Fruit fly (Drosophila melanogaster) whole organism, pupa: ENCODE data around the gene Tet.
A peak's percentile ranks its signal among the peaks of the same experiment; 100 is the strongest.

ENCODE experiments used
- CG10348 ChIP-seq: fragments of 200-800 bp; sonication (Bioruptor generic); IDR thresholded peaks from 2 replicates; pipeline ENCODE4 v1.3.6; 2022; ENCODE audit warnings: missing biosample characterization, missing genetic modification characterization
- CG12605 ChIP-seq: fragments of 200-800 bp; sonication (Bioruptor generic); IDR thresholded peaks from 2 replicates; pipeline ENCODE4 v1.3.6; 2022; ENCODE audit warnings: missing biosample characterization, missing genetic modification characterization
- CG13204 ChIP-seq: fragments of 200-800 bp; sonication (Bioruptor generic); optimal IDR thresholded peaks from 2 replicates; lab custom pipeline; 2018; ENCODE audit warnings: missing biosample characterization, mild to moderate bottlenecking, missing genetic modification characterization, moderate library complexity
- CG14655 ChIP-seq: fragments of 200-800 bp; sonication (Bioruptor generic); optimal IDR thresholded peaks from 3 replicates; lab custom pipeline; 2017; ENCODE audit warnings: mild to moderate bottlenecking, missing biosample characterization, missing genetic modification reagents, missing genetic modification characterization
- CG15710 ChIP-seq: fragments of 200-800 bp; sonication (Bioruptor generic); optimal IDR thresholded peaks from 2 replicates; lab custom pipeline; 2018; ENCODE audit warnings: missing biosample characterization, mild to moderate bottlenecking, missing genetic modification characterization, moderate library complexity
- CG17806 ChIP-seq: fragments of 200-800 bp; sonication (Bioruptor generic); optimal IDR thresholded peaks from 2 replicates; lab custom pipeline; 2018; ENCODE audit warnings: missing biosample characterization, mild to moderate bottlenecking, missing genetic modification characterization, moderate library complexity
- CG32121 ChIP-seq: fragments of 200-800 bp; sonication (Bioruptor generic); IDR thresholded peaks from 2 replicates; pipeline ENCODE4 v1.3.6; 2022; ENCODE audit warnings: missing biosample characterization, missing genetic modification characterization
- CG34367 ChIP-seq: fragments of 200-800 bp; sonication (Bioruptor generic); optimal IDR thresholded peaks from 2 replicates; lab custom pipeline; 2018; ENCODE audit warnings: missing biosample characterization, mild to moderate bottlenecking, missing genetic modification characterization
- CG4496 ChIP-seq: fragments of 200-800 bp; sonication (Bioruptor generic); IDR thresholded peaks from 3 replicates; pipeline ENCODE4 v1.3.6; 2022; ENCODE audit warnings: missing biosample characterization, missing genetic modification characterization
- CG8159 ChIP-seq: fragments of 200-800 bp; sonication (Bioruptor generic); optimal IDR thresholded peaks from 3 replicates; lab custom pipeline; 2018; ENCODE audit warnings: missing biosample characterization, mild to moderate bottlenecking, missing genetic modification characterization, moderate library complexity
- CG8301 ChIP-seq: fragments of 200-800 bp; sonication (Bioruptor generic); optimal IDR thresholded peaks from 2 replicates; lab custom pipeline; 2018; ENCODE audit warnings: missing biosample characterization, mild to moderate bottlenecking, missing genetic modification characterization
- CG9948 ChIP-seq: fragments of 200-800 bp; sonication (Bioruptor generic); optimal IDR thresholded peaks from 2 replicates; lab custom pipeline; 2018; ENCODE audit warnings: missing biosample characterization, mild to moderate bottlenecking, missing genetic modification characterization, moderate library complexity
- D1 ChIP-seq: fragments of 200-800 bp; sonication (Bioruptor generic); optimal IDR thresholded peaks from 2 replicates; lab custom pipeline; 2018; ENCODE audit warnings: missing biosample characterization, mild to moderate bottlenecking, missing genetic modification characterization, moderate library complexity
- EcR ChIP-seq: fragments of 200-800 bp; sonication (Bioruptor generic); optimal IDR thresholded peaks from 3 replicates; lab custom pipeline; 2019; ENCODE audit warnings: missing biosample characterization, missing genetic modification characterization, mild to moderate bottlenecking, moderate library complexity, missing genetic modification reagents
- Ets98B ChIP-seq: fragments of 200-800 bp; sonication (Bioruptor generic); IDR thresholded peaks from 2 replicates; pipeline ENCODE4 v1.3.6; 2022; ENCODE audit warnings: missing biosample characterization, missing genetic modification characterization
- Pif1A ChIP-seq: fragments of 200-800 bp; sonication (Bioruptor generic); optimal IDR thresholded peaks from 3 replicates; lab custom pipeline; 2016; ENCODE audit warnings: missing biosample characterization, missing genetic modification characterization
- Pif1B ChIP-seq: fragments of 200-800 bp; sonication (Bioruptor generic); optimal IDR thresholded peaks from 3 replicates; lab custom pipeline; 2016; ENCODE audit warnings: missing biosample characterization, missing genetic modification characterization
- Snoo ChIP-seq: fragments of 200-800 bp; sonication (Bioruptor generic); optimal IDR thresholded peaks from 3 replicates; lab custom pipeline; 2017; ENCODE audit warnings: missing biosample characterization, mild to moderate bottlenecking, missing genetic modification characterization, inconsistent platforms
- fd96Ca ChIP-seq: fragments of 200-800 bp; sonication (Bioruptor generic); IDR thresholded peaks from 3 replicates; pipeline ENCODE4 v1.3.6; 2022; ENCODE audit warnings: missing biosample characterization, missing genetic modification characterization
- gl ChIP-seq: fragments of 200-800 bp; sonication (Bioruptor generic); optimal IDR thresholded peaks from 2 replicates; lab custom pipeline; 2018; ENCODE audit warnings: missing biosample characterization, mild to moderate bottlenecking, missing genetic modification characterization
- rn ChIP-seq: fragments of 200-800 bp; sonication (Bioruptor generic); IDR thresholded peaks from 2 replicates; pipeline ENCODE4 v1.3.6; 2022; ENCODE audit warnings: missing biosample characterization, missing genetic modification characterization

The Tet gene

dm6 chr3L:2885568-2885967, 6.6 kb upstream of the Tet start:
- no peak for TF ChIP-seq Snoo (tag; lab: Kevin White, UChicago)
- TF ChIP-seq CG4496 (GFP tag; lab: Robert Waterston, UW), result no peak
- no peak for TF ChIP-seq CG10348 (GFP tag; lab: Robert Waterston, UW)

DNA sequence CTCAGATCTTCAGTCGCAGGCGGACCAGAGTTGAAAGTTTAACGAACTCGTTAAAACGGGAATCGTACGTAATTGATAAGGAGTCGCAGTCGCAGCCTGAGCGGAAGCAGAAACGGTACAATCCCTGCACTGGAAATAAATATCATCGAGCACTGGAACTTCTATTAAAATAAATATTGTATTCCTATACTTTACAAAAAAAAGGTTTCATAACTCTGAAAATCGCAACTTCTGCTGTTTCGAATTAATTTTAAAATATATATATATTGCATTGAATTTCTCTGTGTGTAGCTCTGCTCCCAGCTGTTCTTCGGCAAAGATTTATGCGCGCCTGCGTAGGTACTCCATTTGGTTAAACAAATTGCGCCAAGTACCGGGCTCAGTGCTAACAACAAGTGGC, 5.4 kb upstream of the Tet start:
- TF ChIP-seq Snoo (tag; lab: Kevin White, UChicago), result peak; percentile 10
- TF ChIP-seq rn (GFP tag; lab: Robert Waterston, UW), result no peak

- TF ChIP-seq CG13204 (GFP tag; lab: Kevin White, UChicago), result no peak
- TF ChIP-seq CG15710, result no peak
- no peak for TF ChIP-seq Ets98B (GFP tag; lab: Robert Waterston, UW)
- no peak for TF ChIP-seq CG10348 (GFP tag; lab: Robert Waterston, UW)
- no peak for TF ChIP-seq Pif1A (GFP tag; lab: Kevin White, UChicago)
- no peak for TF ChIP-seq Snoo (tag; lab: Kevin White, UChicago)
- no peak for TF ChIP-seq gl (tag; lab: Kevin White, UChicago)
- TF ChIP-seq, all 21 proteins: peak for 0
Observed at dm6 chr3L:2882328-2882727, 3.4 kb upstream of the Tet start.

dm6 chr3L:2881582-2881981, 2.6 kb upstream of the Tet start:
- TF ChIP-seq CG14655 (no peak), fd96Ca (no peak), CG4496 (GFP tag; lab: Robert Waterston, UW) (no peak), CG8159 (tag; lab: Kevin White, UChicago) (no peak), CG13204 (GFP tag; lab: Kevin White, UChicago) (peak; percentile 56), D1 (tag; lab: Kevin White, UChicago) (no peak)

DNA sequence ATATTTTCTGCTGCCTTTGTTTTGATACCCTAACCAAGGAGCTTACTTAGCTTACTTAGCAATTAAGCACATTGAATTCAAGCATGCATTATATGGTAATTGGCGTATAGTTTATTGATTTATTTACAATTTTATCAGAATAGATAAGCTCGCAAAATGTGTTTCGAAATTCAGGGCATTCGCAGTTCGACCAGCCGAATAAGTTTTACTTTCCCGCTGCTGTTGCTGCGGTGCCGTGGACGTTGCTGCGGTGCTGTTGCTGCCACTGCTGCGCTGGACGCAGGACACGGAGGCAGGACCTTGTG, 821 bp upstream of the Tet start:
- TF ChIP-seq CG12605 (GFP tag; lab: Robert Waterston, UW) (peak; percentile 60; the same call in 1 of the 2 replicates), CG17806 (tag; lab: Kevin White, UChicago) (peak; percentile 78), CG8159 (tag; lab: Kevin White, UChicago) (peak; percentile 78), Pif1B (GFP tag; lab: Kevin White, UChicago) (peak; percentile 68), CG32121 (GFP tag; lab: Robert Waterston, UW) (peak; percentile 84), CG13204 (GFP tag; lab: Kevin White, UChicago) (no peak), CG15710 (peak; percentile 68), Snoo (tag; lab: Kevin White, UChicago) (peak; percentile 9), fd96Ca (peak; percentile 88), CG4496 (GFP tag; lab: Robert Waterston, UW) (peak; percentile 94), Pif1A (GFP tag; lab: Kevin White, UChicago) (peak; percentile 81), CG8301 (tag; lab: Kevin White, UChicago) (peak; percentile 56), rn (GFP tag; lab: Robert Waterston, UW) (peak; percentile 80), CG34367 (tag; lab: Kevin White, UChicago) (peak; percentile 31), CG14655 (peak; percentile 68), CG10348 (GFP tag; lab: Robert Waterston, UW) (no peak), Ets98B (GFP tag; lab: Robert Waterston, UW) (peak; percentile 83), EcR (GFP tag; lab: Kevin White, UChicago) (no peak), gl (tag; lab: Kevin White, UChicago) (peak; percentile 51), D1 (tag; lab: Kevin White, UChicago) (no peak), CG9948 (peak; percentile 73)
- TF ChIP-seq, all 21 proteins: peak for 17

- TF ChIP-seq CG8301 (tag; lab: Kevin White, UChicago) (no peak), CG13204 (GFP tag; lab: Kevin White, UChicago) (peak; percentile 40), Snoo (tag; lab: Kevin White, UChicago) (peak; percentile 13), CG4496 (GFP tag; lab: Robert Waterston, UW) (0 out of 3 replicates have a peak, but pooled peaks have one; percentile 11), EcR (GFP tag; lab: Kevin White, UChicago) (peak; percentile 77), CG17806 (tag; lab: Kevin White, UChicago) (no peak), CG15710 (peak; percentile 9)
Observed at dm6 chr3L:2874031-2874430, 4.9 kb downstream of the Tet start.

dm6 chr3L:2873059-2873458, 5.9 kb downstream of the Tet start:
- TF ChIP-seq Snoo (tag; lab: Kevin White, UChicago) (peak; percentile 57), CG8159 (tag; lab: Kevin White, UChicago) (peak; percentile 72), CG34367 (tag; lab: Kevin White, UChicago) (peak; percentile 35), CG12605 (GFP tag; lab: Robert Waterston, UW) (no peak), Ets98B (GFP tag; lab: Robert Waterston, UW) (no peak), CG14655 (peak; percentile 28), CG10348 (GFP tag; lab: Robert Waterston, UW) (no peak), EcR (GFP tag; lab: Kevin White, UChicago) (peak; percentile 63), fd96Ca (no peak), D1 (tag; lab: Kevin White, UChicago) (no peak), Pif1A (GFP tag; lab: Kevin White, UChicago) (peak; percentile 46), CG15710 (peak; percentile 69), CG13204 (GFP tag; lab: Kevin White, UChicago) (peak; percentile 74), CG32121 (GFP tag; lab: Robert Waterston, UW) (no peak), CG4496 (GFP tag; lab: Robert Waterston, UW) (no peak), CG17806 (tag; lab: Kevin White, UChicago) (peak; percentile 37), CG8301 (tag; lab: Kevin White, UChicago) (no peak), gl (tag; lab: Kevin White, UChicago) (peak; percentile 64), rn (GFP tag; lab: Robert Waterston, UW) (no peak), CG9948 (peak; percentile 32), Pif1B (GFP tag; lab: Kevin White, UChicago) (peak; percentile 40)
- TF ChIP-seq, all 21 proteins: peak for 12
